Worm (Caenorhabditis elegans): ENCODE measurements around the gene emc-2.

ce11 chrII:1325604-1326003 lies 19.7 kb upstream of the emc-2 start:
- TF ChIP-seq dpl-1 (GFP tag; optimal IDR thresholded peaks at IDR 0.05) (no peak), ztf-11 (tag; optimal IDR thresholded peaks at IDR 0.05) (no peak), ama-1 (optimal IDR thresholded peaks at IDR 0.05) (no peak), lsy-2 (tag; optimal IDR thresholded peaks at IDR 0.05) (no peak), lin-35 (GFP tag; optimal IDR thresholded peaks at IDR 0.05) (no peak), mdl-1 (tag; optimal IDR thresholded peaks at IDR 0.05) (no peak), blmp-1 (tag; optimal IDR thresholded peaks at IDR 0.05) (no peak), nhr-77 (tag; optimal IDR thresholded peaks at IDR 0.05) (no peak), mep-1 (tag; optimal IDR thresholded peaks at IDR 0.05) (no peak), ceh-82 (tag; optimal IDR thresholded peaks at IDR 0.05) (no peak)

Measured in whole organism, L1 larva.